Worm (Caenorhabditis elegans): ENCODE measurements around the gene dcn-1.

dcn-1 gene

DNA sequence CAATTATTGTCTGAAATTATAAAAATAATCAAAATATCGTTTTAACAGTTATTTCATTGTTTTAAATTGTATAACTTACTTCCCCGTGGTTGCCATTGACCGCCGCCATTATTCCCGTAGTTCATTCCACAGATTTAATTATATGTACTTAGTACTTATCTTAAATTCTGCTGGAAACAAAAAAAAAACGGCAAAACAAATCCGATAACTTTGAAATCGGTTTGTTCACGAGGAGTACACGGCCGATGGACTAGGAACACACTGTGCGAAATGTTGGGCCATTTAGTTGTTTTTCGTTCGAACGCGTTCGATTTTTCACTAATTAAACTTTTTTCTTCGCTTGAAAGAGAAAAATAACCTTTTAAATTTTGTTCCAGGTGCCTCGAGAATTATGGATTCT is 29.4 kb downstream of the dcn-1 start, which contains the start of the genes B0285.3 and lcmt-1 (continued):
- TF ChIP-seq Y67H2A.10 (GFP tag; conservative IDR thresholded peaks at IDR 0.05): no peak
- no peak for TF ChIP-seq C17E4.6 (GFP tag; IDR thresholded peaks at IDR 0.05)

DNA sequence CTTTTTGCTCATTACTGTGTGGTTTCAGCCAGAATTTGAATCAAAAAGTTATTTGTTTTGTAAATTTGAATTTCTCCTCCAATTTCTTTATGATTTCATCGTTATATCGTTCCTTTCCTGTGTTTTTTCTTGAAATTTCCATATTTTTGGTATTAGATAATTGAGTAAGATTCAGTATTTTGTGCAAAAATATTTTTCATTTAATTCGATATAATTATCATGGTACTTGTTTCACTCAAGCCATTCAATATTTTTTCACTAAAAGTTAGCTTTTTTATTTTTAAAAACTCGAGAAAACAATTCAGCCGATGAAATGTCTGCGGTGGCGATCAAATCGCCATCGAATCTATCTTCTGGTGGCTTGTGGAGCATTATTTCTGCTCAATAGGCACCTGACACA is 31.3 kb downstream of the dcn-1 start, which contains the start of gene hse-5:
TSS of gene hse-5 (plus strand) at position 301 of the 400 bp plus-strand sequence.
- TF ChIP-seq F57A8.1 (GFP tag; optimal IDR thresholded peaks at IDR 0.05) (no peak), rec-8 (tag; optimal IDR thresholded peaks at IDR 0.05) (no peak), aptf-3 (GFP tag; IDR thresholded peaks at IDR 0.05) (no peak), cebp-1 (GFP tag; IDR thresholded peaks at IDR 0.05) (no peak), cebp-1 (tag; optimal IDR thresholded peaks at IDR 0.05) (no peak), die-1 (tag; optimal IDR thresholded peaks at IDR 0.05) (no peak), K12H6.12 (tag; optimal IDR thresholded peaks at IDR 0.05) (no peak), ekl-4 (GFP tag; IDR thresholded peaks at IDR 0.05) (no peak), let-526 (GFP tag; IDR thresholded peaks at IDR 0.05) (no peak), mel-28 (tag; optimal IDR thresholded peaks at IDR 0.05; ENCODE audit: borderline replicate concordance) (no peak)

- TF ChIP-seq unc-62 (GFP tag; optimal IDR thresholded peaks at IDR 0.05) (no peak), snpc-1.1 (tag; optimal IDR thresholded peaks at IDR 0.05; ENCODE audit: insufficient read depth) (no peak), ets-4 (GFP tag; optimal IDR thresholded peaks at IDR 0.05) (no peak), hsf-1 (GFP tag; IDR thresholded peaks at IDR 0.05) (no peak), attf-5 (GFP tag; optimal IDR thresholded peaks at IDR 0.05) (no peak), efl-1 (GFP tag; optimal IDR thresholded peaks at IDR 0.05) (no peak), ceh-100 (GFP tag; IDR thresholded peaks at IDR 0.05) (no peak), F52B5.7 (tag; optimal IDR thresholded peaks at IDR 0.05) (no peak), D2030.7 (GFP tag; IDR thresholded peaks at IDR 0.05) (no peak), Y67H2A.10 (GFP tag; conservative IDR thresholded peaks at IDR 0.05) (no peak), bed-1 (GFP tag; IDR thresholded peaks at IDR 0.05) (no peak), akir-1 (GFP tag; optimal IDR thresholded peaks at IDR 0.05) (no peak), K12H6.12 (tag; optimal IDR thresholded peaks at IDR 0.05) (no peak), lin-54 (GFP tag; optimal IDR thresholded peaks at IDR 0.05) (no peak), F57C9.4 (tag; optimal IDR thresholded peaks at IDR 0.05) (no peak), ceh-79 (tag; optimal IDR thresholded peaks at IDR 0.05) (no peak), ZK185.1 (tag; optimal IDR thresholded peaks at IDR 0.05; ENCODE audit: poor library complexity, severe bottlenecking) (no peak), B0336.3 (GFP tag; IDR thresholded peaks at IDR 0.05) (no peak), B0035.1 (tag; optimal IDR thresholded peaks at IDR 0.05) (no peak), let-607 (tag; optimal IDR thresholded peaks at IDR 0.05) (no peak)
Measured at ce11 chrIII:4349799-4350198, 36.1 kb downstream of the dcn-1 start, which contains the start of gene B0285.6. TSS of gene B0285.6 (plus strand) at chrIII:4350099.

DNA sequence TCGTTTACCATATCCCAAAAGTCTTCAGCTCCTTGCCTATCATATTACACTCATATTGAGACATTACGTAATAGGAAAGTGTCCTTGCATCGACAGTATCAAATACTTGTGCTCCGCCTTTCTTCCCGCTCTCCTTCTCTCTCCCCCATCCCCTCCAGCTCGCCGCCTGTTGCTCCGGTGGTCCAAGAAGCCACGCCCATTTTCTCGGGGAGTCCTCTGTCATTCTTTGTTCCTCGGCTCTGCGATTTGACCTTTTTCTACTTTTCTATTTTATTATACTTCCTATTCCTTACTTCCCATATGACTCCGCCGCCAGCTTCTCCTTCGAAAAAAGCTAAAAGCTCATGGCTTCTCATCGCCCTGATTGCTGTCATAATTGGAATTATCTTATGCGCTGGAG is 42.7 kb downstream of the dcn-1 start, which contains the start of gene mnp-1:
TSS of gene mnp-1 (plus strand) at position 211 of the 400 bp plus-strand sequence.
- TF ChIP-seq unc-130 (GFP tag; optimal IDR thresholded peaks at IDR 0.05): no peak
- no peak for TF ChIP-seq Y53G8AR.9 (GFP tag; conservative IDR thresholded peaks at IDR 0.05)
- TF ChIP-seq attf-6 (GFP tag; IDR thresholded peaks at IDR 0.05): no peak
- TF ChIP-seq F33H1.4 (GFP tag; IDR thresholded peaks at IDR 0.05): no peak
